Worm (Caenorhabditis elegans): Measurements from ENCODE around the gene elf-1.

elf-1 gene

ce11 chrIII:668303-668893, 20.6 kb upstream of the elf-1 start, which contains the start of gene W02B3.3 (continued):
- TF ChIP-seq ceh-34 (tag; optimal IDR thresholded peaks at IDR 0.05) (peak; percentile 16), tbx-2 (tag; optimal IDR thresholded peaks at IDR 0.05) (peak; percentile 67), pros-1 (tag; optimal IDR thresholded peaks at IDR 0.05) (peak; percentile 55)

DNA sequence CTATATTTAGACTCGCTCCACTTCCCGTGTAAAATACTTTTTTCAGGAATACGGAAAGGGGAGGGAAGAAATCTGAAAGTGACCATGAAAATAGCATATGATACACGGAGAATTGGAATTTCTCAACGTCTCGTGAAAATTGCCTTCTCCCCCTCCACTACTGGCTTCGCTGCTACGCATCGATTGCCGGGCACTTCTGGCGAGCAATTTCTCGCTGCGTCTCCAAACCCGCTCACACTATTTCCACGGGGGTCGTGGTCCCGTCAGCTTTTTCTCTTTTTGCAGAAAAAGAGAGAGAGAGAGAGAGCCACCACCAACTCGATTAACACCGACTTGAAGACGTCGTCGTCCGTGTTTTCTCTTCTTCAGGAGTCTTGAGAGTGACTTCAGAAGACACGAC, 18.0 kb upstream of the elf-1 start:
- TF ChIP-seq pha-2 (tag; optimal IDR thresholded peaks at IDR 0.05) (no peak), ceh-14 (tag; optimal IDR thresholded peaks at IDR 0.05) (peak; percentile 67), fkh-10 (GFP tag; optimal IDR thresholded peaks at IDR 0.05) (no peak), Y22D7AL.16 (tag; optimal IDR thresholded peaks at IDR 0.05) (peak; percentile 26), ceh-18 (tag; optimal IDR thresholded peaks at IDR 0.05) (peak; percentile 22), pqm-1 (tag; optimal IDR thresholded peaks at IDR 0.05) (no peak), nfya-1 (tag; optimal IDR thresholded peaks at IDR 0.05) (peak; percentile 65), ahr-1 (tag; optimal IDR thresholded peaks at IDR 0.05) (no peak), pag-3 (tag; optimal IDR thresholded peaks at IDR 0.05; ENCODE audit: borderline replicate concordance) (no peak), ama-1 (optimal IDR thresholded peaks at IDR 0.05) (no peak), tbx-2 (tag; optimal IDR thresholded peaks at IDR 0.05) (peak; percentile 46), ceh-34 (tag; optimal IDR thresholded peaks at IDR 0.05) (peak; percentile 32), ceh-48 (tag; optimal IDR thresholded peaks at IDR 0.05) (peak; percentile 90), che-1 (tag; optimal IDR thresholded peaks at IDR 0.05) (no peak), unc-42 (tag; optimal IDR thresholded peaks at IDR 0.05) (peak; percentile 97), ceh-31 (tag; optimal IDR thresholded peaks at IDR 0.05) (peak; percentile 80)

DNA sequence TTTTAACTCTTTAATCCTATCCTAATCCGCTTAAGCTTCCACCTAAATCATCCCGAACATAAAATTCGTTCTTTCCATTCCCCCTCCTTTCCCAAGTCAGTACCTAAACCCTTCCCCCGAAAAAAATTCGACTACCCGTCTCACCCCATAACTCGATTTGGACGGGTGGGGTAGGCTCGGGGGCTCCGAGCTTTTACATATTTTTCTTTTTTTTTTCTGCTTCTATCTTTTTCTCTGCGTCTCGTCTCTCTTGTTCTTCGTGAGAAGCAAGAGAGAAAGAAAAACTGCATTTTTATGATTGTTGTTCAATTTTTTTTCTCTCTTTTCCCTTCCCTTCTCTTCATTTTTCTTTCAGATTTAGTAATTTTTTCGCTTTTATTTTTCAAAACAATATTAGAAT, 13.6 kb upstream of the elf-1 start:
- TF ChIP-seq mec-3 (tag; optimal IDR thresholded peaks at IDR 0.05; ENCODE audit: borderline replicate concordance) (no peak), unc-42 (tag; optimal IDR thresholded peaks at IDR 0.05) (peak; percentile 97)

ce11 chrIII:675822-676221, 13.1 kb upstream of the elf-1 start, which contains the start of gene grk-2:
grk-2 (plus strand) TSS chrIII:676122.
- no peak for TF ChIP-seq ttx-3 (tag; optimal IDR thresholded peaks at IDR 0.05)

DNA sequence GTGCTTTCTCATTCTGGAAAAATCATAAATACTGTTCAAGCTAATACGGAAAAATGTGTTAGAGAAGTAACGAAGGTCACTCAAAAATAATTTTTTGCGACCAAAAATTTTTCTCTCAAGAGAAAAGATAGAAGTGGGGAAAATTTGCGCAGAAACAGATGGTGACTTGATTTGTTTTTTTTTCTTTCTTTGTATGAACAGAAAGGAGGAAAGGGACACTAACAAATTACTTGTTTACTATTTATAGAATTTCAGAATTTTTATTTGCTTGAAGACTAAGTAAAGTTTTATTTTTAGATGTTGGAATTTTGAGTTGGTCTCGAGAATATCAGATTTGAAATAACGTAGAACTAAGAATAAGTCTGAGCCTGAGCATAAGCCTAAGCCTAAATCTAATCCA, 5.7 kb upstream of the elf-1 start, which contains the start of gene W02B3.4:
Gene W02B3.4 (minus strand): TSS at position 101 of the 400 bp plus-strand sequence.
- TF ChIP-seq lim-6 (tag; optimal IDR thresholded peaks at IDR 0.05) (no peak), ref-2 (tag; optimal IDR thresholded peaks at IDR 0.05) (no peak), ceh-30 (tag; optimal IDR thresholded peaks at IDR 0.05) (no peak), ceh-31 (tag; optimal IDR thresholded peaks at IDR 0.05) (no peak), che-1 (tag; optimal IDR thresholded peaks at IDR 0.05) (no peak), K02D7.2 (tag; optimal IDR thresholded peaks at IDR 0.05) (no peak), pat-9 (tag; optimal IDR thresholded peaks at IDR 0.05) (no peak)

- TF ChIP-seq ceh-22 (tag; optimal IDR thresholded peaks at IDR 0.05) (no peak), ceh-14 (tag; optimal IDR thresholded peaks at IDR 0.05) (no peak), madf-2 (tag; optimal IDR thresholded peaks at IDR 0.05) (no peak), zip-5 (tag; optimal IDR thresholded peaks at IDR 0.05) (no peak), unc-42 (tag; optimal IDR thresholded peaks at IDR 0.05) (no peak), pqm-1 (tag; optimal IDR thresholded peaks at IDR 0.05) (no peak), dve-1 (tag; optimal IDR thresholded peaks at IDR 0.05) (no peak), ceh-34 (tag; optimal IDR thresholded peaks at IDR 0.05) (no peak), nhr-232 (tag; optimal IDR thresholded peaks at IDR 0.05) (no peak), fkh-10 (GFP tag; optimal IDR thresholded peaks at IDR 0.05) (no peak), eyg-1 (tag; optimal IDR thresholded peaks at IDR 0.05) (no peak), tbx-2 (tag; optimal IDR thresholded peaks at IDR 0.05) (no peak), npax-4 (tag; optimal IDR thresholded peaks at IDR 0.05) (no peak), pha-4 (tag; optimal IDR thresholded peaks at IDR 0.05) (no peak), hlh-6 (tag; optimal IDR thresholded peaks at IDR 0.05) (no peak), ceh-45 (GFP tag; IDR thresholded peaks at IDR 0.05) (no peak), pax-1 (tag; optimal IDR thresholded peaks at IDR 0.05) (no peak), ama-1 (optimal IDR thresholded peaks at IDR 0.05) (no peak)
Observed at ce11 chrIII:688083-688482, 886 bp upstream of the elf-1 start.

Data from whole organism, late embryonic.